Worm (Caenorhabditis elegans) whole organism, L2 larva: ENCODE results near the gene F27C8.2.

ENCODE experiments used
- C34F6.9 ChIP-seq: fragments of 150-350 bp; optimal IDR thresholded peaks from 2 replicates; lab custom pipeline; 2014; ENCODE audit warnings: missing biosample characterization, missing genetic modification characterization
- F13H6.1 ChIP-seq: sonication (generic microtip); optimal IDR thresholded peaks from 2 replicates; lab custom pipeline; 2016; ENCODE audit warnings: missing genetic modification characterization, missing compliant biosample characterization
- alr-1 ChIP-seq: fragments of 150-350 bp; optimal IDR thresholded peaks from 2 replicates; lab custom pipeline; 2014; ENCODE audit warnings: missing biosample characterization, missing genetic modification characterization
- aly-2 ChIP-seq: fragments of 150-350 bp; optimal IDR thresholded peaks from 2 replicates; lab custom pipeline; 2014; ENCODE audit warnings: missing biosample characterization, missing genetic modification characterization
- blmp-1 ChIP-seq: sonication (generic microtip); optimal IDR thresholded peaks from 2 replicates; lab custom pipeline; 2017; ENCODE audit warnings: missing genetic modification characterization, mild to moderate bottlenecking, missing compliant biosample characterization, antibody characterized with exemption, moderate library complexity; ENCODE audit not compliant: insufficient read depth
- ceh-16 ChIP-seq: fragments of 150-350 bp; optimal IDR thresholded peaks from 2 replicates; lab custom pipeline; 2014; ENCODE audit warnings: missing biosample characterization, missing genetic modification characterization
- ceh-82 ChIP-seq: fragments of 150-350 bp; optimal IDR thresholded peaks from 2 replicates; lab custom pipeline; 2014; ENCODE audit warnings: missing biosample characterization, missing genetic modification characterization
- crh-2 ChIP-seq: sonication (generic microtip); optimal IDR thresholded peaks from 2 replicates; lab custom pipeline; 2017; ENCODE audit warnings: missing biosample characterization, missing genetic modification characterization
- dmd-4 ChIP-seq: sonication (generic microtip); optimal IDR thresholded peaks from 2 replicates; lab custom pipeline; 2017; ENCODE audit warnings: missing biosample characterization, missing genetic modification characterization
- elt-1 ChIP-seq: fragments of 150-350 bp; optimal IDR thresholded peaks from 2 replicates; lab custom pipeline; 2014; ENCODE audit warnings: missing biosample characterization, missing genetic modification characterization
- elt-3 ChIP-seq: sonication (generic microtip); optimal IDR thresholded peaks from 2 replicates; lab custom pipeline; 2017; ENCODE audit warnings: missing biosample characterization, missing genetic modification characterization
- fos-1 ChIP-seq: fragments of 150-350 bp; optimal IDR thresholded peaks from 2 replicates; lab custom pipeline; 2014; ENCODE audit warnings: missing biosample characterization, missing genetic modification characterization
- lin-11 ChIP-seq: fragments of 150-350 bp; sonication (generic microtip); optimal IDR thresholded peaks from 2 replicates; lab custom pipeline; 2014; ENCODE audit warnings: missing biosample characterization, missing genetic modification characterization, inconsistent platforms, mixed read lengths
- lin-13 ChIP-seq: fragments of 150-350 bp; optimal IDR thresholded peaks from 2 replicates; lab custom pipeline; 2014; ENCODE audit warnings: missing biosample characterization, missing genetic modification reagents, missing genetic modification characterization
- lin-39 ChIP-seq: fragments of 150-350 bp; optimal IDR thresholded peaks from 2 replicates; lab custom pipeline; 2014; ENCODE audit warnings: missing biosample characterization, missing genetic modification reagents, missing genetic modification characterization
- lsy-2 ChIP-seq, 2 experiments: fragments of 150-350 bp in 1 of 2; sonication (generic microtip) in 1 of 2; optimal IDR thresholded peaks; 2 replicates each; lab custom pipeline; 2014 to 2017; ENCODE audit warnings: missing biosample characterization in 2 of 2, missing genetic modification characterization in 2 of 2
- mbf-1 ChIP-seq: sonication (generic microtip); optimal IDR thresholded peaks from 2 replicates; lab custom pipeline; 2017; ENCODE audit warnings: missing biosample characterization, missing genetic modification characterization
- mdl-1 ChIP-seq, 2 experiments: fragments of 150-350 bp in 1 of 2; sonication (generic microtip) in 1 of 2; optimal IDR thresholded peaks; 2 replicates each; lab custom pipeline; 2017; ENCODE audit warnings: missing biosample characterization in 2 of 2, missing genetic modification characterization in 2 of 2
- nhr-10 ChIP-seq: sonication (generic microtip); optimal IDR thresholded peaks from 2 replicates; lab custom pipeline; 2017; ENCODE audit warnings: missing biosample characterization, missing genetic modification characterization
- nhr-11 ChIP-seq: fragments of 150-350 bp; optimal IDR thresholded peaks from 2 replicates; lab custom pipeline; 2014; ENCODE audit warnings: missing biosample characterization, missing genetic modification characterization
- nhr-12 ChIP-seq: fragments of 150-350 bp; optimal IDR thresholded peaks from 2 replicates; lab custom pipeline; 2014; ENCODE audit warnings: missing biosample characterization, missing genetic modification characterization
- nhr-129 ChIP-seq: fragments of 150-350 bp; optimal IDR thresholded peaks from 2 replicates; lab custom pipeline; 2014; ENCODE audit warnings: missing biosample characterization, missing genetic modification characterization
- nhr-23 ChIP-seq: fragments of 150-350 bp; optimal IDR thresholded peaks from 2 replicates; lab custom pipeline; 2014; ENCODE audit warnings: missing biosample characterization, missing genetic modification reagents, missing genetic modification characterization
- nhr-237 ChIP-seq: fragments of 150-350 bp; optimal IDR thresholded peaks from 2 replicates; lab custom pipeline; 2014; ENCODE audit warnings: missing biosample characterization, missing genetic modification characterization
- nhr-77 ChIP-seq: fragments of 150-350 bp; optimal IDR thresholded peaks from 2 replicates; lab custom pipeline; 2014; ENCODE audit warnings: missing biosample characterization, missing genetic modification characterization
- peb-1 ChIP-seq: fragments of 150-350 bp; optimal IDR thresholded peaks from 2 replicates; lab custom pipeline; 2014; ENCODE audit warnings: missing biosample characterization, missing genetic modification characterization
- sem-4 ChIP-seq: fragments of 150-350 bp; optimal IDR thresholded peaks from 2 replicates; lab custom pipeline; 2014; ENCODE audit warnings: missing biosample characterization, missing genetic modification reagents, missing genetic modification characterization
- sma-3 ChIP-seq: sonication (generic microtip); optimal IDR thresholded peaks from 2 replicates; lab custom pipeline; 2016; ENCODE audit warnings: missing genetic modification reagents, missing genetic modification characterization, missing compliant biosample characterization
- sma-9 ChIP-seq, 2 experiments: fragments of 150-350 bp in 1 of 2; sonication (generic microtip) in 1 of 2; optimal IDR thresholded peaks; 2 replicates each; lab custom pipeline; 2014 to 2016; ENCODE audit warnings: missing genetic modification characterization in 2 of 2, mild to moderate bottlenecking in 1 of 2, missing biosample characterization in 1 of 2, missing compliant biosample characterization in 1 of 2, missing genetic modification reagents in 1 of 2, moderate library complexity in 1 of 2
- snpc-4 ChIP-seq: fragments of 150-350 bp; optimal IDR thresholded peaks from 2 replicates; lab custom pipeline; 2014; ENCODE audit warnings: missing biosample characterization, missing genetic modification characterization
- unc-55 ChIP-seq: fragments of 150-350 bp; sonication (generic microtip); optimal IDR thresholded peaks from 3 replicates; lab custom pipeline; 2014; ENCODE audit warnings: missing biosample characterization, missing genetic modification reagents, missing genetic modification characterization
- unc-62 ChIP-seq: fragments of 150-350 bp; optimal IDR thresholded peaks from 2 replicates; lab custom pipeline; 2014; ENCODE audit warnings: missing biosample characterization, missing genetic modification reagents, missing genetic modification characterization
- zag-1 ChIP-seq: fragments of 150-350 bp; optimal IDR thresholded peaks from 2 replicates; lab custom pipeline; 2014; ENCODE audit warnings: missing biosample characterization, missing genetic modification characterization
- ztf-1 ChIP-seq: fragments of 200-800 bp; sonication (Bioruptor generic); conservative IDR thresholded peaks from 2 replicates; pipeline ENCODE4 v1.3.6; 2022; ENCODE audit warnings: missing genetic modification characterization, missing compliant biosample characterization
- ztf-11 ChIP-seq: sonication (generic microtip); optimal IDR thresholded peaks from 2 replicates; lab custom pipeline; 2017; ENCODE audit warnings: missing biosample characterization, missing genetic modification characterization
- ztf-4 ChIP-seq: fragments of 150-350 bp; optimal IDR thresholded peaks from 2 replicates; lab custom pipeline; 2014; ENCODE audit warnings: missing biosample characterization, missing genetic modification characterization

Gene F27C8.2

DNA sequence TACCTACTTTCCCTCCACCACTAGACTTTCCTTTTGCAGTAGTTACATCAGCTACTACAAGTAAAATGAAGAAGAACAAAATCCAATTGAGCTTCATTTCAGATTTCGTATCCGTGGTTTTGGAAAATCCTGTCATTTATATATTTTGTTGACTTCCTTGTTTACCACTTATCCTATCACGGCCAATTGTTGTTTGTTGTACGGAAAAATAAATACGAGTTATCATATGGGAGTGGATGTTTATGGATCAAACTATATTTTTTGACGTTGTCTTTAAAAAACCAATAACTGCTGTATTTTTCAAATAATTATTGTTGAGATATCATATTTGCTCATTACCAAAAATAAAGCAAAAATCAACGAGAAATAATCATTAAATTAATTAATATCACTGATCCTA is 27.1 kb downstream of the F27C8.2 start, which contains the start of gene W09C2.9:
Gene W09C2.9, minus strand, starts transcription at position 101 of the 400 bp plus-strand sequence.
- no peak for TF ChIP-seq nhr-23 (tag; lab: Kevin White, UChicago)
- no peak for TF ChIP-seq crh-2 (tag; lab: Kevin White, UChicago)
- no peak for TF ChIP-seq lsy-2 (tag; optimal IDR thresholded peaks at IDR 0.05; lab: Kevin White, UChicago)
- no peak for TF ChIP-seq snpc-4 (tag; lab: Kevin White, UChicago)
- no peak for TF ChIP-seq mbf-1
- TF ChIP-seq mdl-1 (tag; optimal IDR thresholded peaks at IDR 0.05; lab: Kevin White, UChicago): no peak
- TF ChIP-seq sem-4: no peak
- TF ChIP-seq, all 48 proteins: peak for 0

DNA sequence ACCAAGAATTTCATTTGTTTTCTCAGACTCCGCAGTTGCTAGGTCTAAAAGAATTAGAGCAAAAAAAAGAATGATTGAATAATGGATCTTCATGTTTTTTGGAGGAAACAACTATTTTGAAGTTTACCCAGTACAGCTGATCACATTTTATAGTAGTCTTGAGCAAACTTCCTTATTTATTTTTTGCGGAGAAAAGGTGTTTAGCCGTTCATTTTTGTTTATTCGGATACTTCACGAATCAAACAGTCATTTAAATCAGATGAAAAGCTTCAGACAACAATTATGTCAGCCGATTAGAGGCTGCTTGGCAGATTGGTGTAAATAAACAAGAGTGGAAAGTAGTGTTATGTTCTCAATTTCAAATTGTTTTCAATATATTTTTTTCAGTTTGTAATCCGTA is 28.1 kb downstream of the F27C8.2 start, which contains the start of gene W09C2.8:
Gene W09C2.8, minus strand, starts transcription at position 101 of the 400 bp plus-strand sequence.
- TF ChIP-seq peb-1 (tag; lab: Kevin White, UChicago) (no peak), nhr-10 (tag; lab: Kevin White, UChicago) (no peak), nhr-11 (tag; lab: Kevin White, UChicago) (no peak), sem-4 (no peak), unc-55 (GFP tag; lab: Kevin White, UChicago) (no peak), sma-9 (GFP tag; optimal IDR thresholded peaks at IDR 0.05; lab: Kevin White, UChicago) (no peak), sma-9 (tag; optimal IDR thresholded peaks at IDR 0.05; lab: Kevin White, UChicago) (no peak), ztf-4 (tag; lab: Kevin White, UChicago) (no peak), aly-2 (tag; lab: Kevin White, UChicago) (no peak), F13H6.1 (no peak), nhr-129 (no peak), ceh-82 (tag; lab: Kevin White, UChicago) (no peak), lsy-2 (tag; optimal IDR thresholded peaks at IDR 0.05; lab: Kevin White, UChicago) (no peak), fos-1 (tag; lab: Kevin White, UChicago) (no peak), nhr-12 (tag; lab: Kevin White, UChicago) (no peak)

DNA sequence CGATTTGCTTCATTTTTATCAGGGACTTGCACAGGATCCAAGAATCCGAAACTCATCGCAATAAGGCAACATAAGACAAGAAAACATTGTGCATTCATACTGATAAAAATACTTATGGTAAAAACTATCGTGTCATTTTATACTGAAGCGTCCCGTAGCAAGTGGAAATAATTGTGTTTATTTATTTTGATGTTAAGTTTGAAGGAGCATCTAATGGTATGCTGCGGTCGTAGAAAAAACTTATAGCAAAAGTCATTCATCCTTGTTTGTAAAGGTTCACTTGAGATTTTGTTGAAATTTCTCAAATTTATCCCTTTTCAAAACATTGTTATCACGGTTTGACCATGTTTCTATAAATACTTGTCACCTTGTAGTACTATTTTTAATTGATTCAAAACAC is 28.8 kb downstream of the F27C8.2 start, which contains the start of gene W09C2.10:
Gene W09C2.10, minus strand, starts transcription at position 101 of the 400 bp plus-strand sequence.
- TF ChIP-seq dmd-4 (tag; lab: Kevin White, UChicago) (no peak), sem-4 (no peak), ztf-1 (no peak), alr-1 (tag; lab: Kevin White, UChicago) (no peak), ceh-82 (tag; lab: Kevin White, UChicago) (no peak), elt-1 (tag; lab: Kevin White, UChicago) (no peak), lin-39 (tag; lab: Kevin White, UChicago) (no peak), blmp-1 (no peak), sma-9 (GFP tag; optimal IDR thresholded peaks at IDR 0.05; lab: Kevin White, UChicago) (no peak), sma-9 (tag; optimal IDR thresholded peaks at IDR 0.05; lab: Kevin White, UChicago) (no peak)

DNA sequence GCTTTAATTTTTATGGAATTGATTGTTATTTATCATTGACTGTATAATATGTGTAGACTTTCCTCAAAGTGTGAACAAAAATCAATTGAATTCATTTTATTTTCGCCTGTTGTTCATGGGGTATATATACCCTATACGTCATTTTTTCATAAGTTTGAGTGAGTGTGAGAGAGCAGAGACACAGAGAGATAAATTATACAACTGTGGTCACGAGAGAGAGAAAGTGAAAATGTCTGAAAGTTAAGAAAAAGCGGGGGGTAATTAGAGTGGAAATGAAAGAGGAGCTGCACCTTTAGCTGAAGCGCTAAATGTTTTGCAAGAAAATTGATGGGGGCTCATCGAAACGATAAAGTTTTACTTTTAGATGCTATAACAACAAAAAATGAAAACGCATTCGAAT is 29.7 kb downstream of the F27C8.2 start:
- TF ChIP-seq nhr-237 (tag; lab: Kevin White, UChicago) (no peak), lin-11 (tag; lab: Kevin White, UChicago) (no peak), fos-1 (tag; lab: Kevin White, UChicago) (peak; percentile 18), sma-3 (GFP tag; lab: Kevin White, UChicago) (peak; percentile 2), crh-2 (tag; lab: Kevin White, UChicago) (peak; percentile 1), blmp-1 (peak; percentile 69), sma-9 (GFP tag; optimal IDR thresholded peaks at IDR 0.05; lab: Kevin White, UChicago) (peak; percentile 8), sma-9 (tag; optimal IDR thresholded peaks at IDR 0.05; lab: Kevin White, UChicago) (no peak)

DNA sequence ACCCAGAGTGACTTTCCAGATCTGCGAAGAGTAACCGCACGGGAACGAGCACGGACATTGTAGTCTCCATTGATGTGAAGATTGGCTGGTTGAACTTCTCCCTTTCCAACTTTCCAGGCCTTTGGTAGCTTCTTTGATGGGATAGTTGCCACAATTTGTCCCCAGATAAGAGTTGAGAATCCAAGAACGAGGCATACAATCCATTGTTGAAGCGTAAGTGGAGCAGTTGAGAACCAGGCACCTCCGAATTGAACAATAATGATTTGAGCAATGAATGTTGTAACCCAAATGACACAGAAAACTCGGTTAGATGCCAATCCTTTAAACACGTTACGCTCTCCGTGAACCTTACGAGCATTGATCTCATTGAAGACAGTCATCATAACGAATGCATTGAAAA is 30.9 kb downstream of the F27C8.2 start:
- no peak for TF ChIP-seq ceh-82 (tag; lab: Kevin White, UChicago)
- no peak for TF ChIP-seq C34F6.9 (tag; lab: Kevin White, UChicago)
- TF ChIP-seq ceh-16 (tag; lab: Kevin White, UChicago): no peak
- no peak for TF ChIP-seq ztf-11 (tag; lab: Kevin White, UChicago)
- TF ChIP-seq zag-1 (tag; lab: Kevin White, UChicago): no peak
- TF ChIP-seq unc-62: no peak
- no peak for TF ChIP-seq lin-39 (tag; lab: Kevin White, UChicago)
- TF ChIP-seq nhr-11 (tag; lab: Kevin White, UChicago): no peak
- no peak for TF ChIP-seq lin-13 (GFP tag; lab: Kevin White, UChicago)
- TF ChIP-seq unc-55 (GFP tag; lab: Kevin White, UChicago): no peak
- no peak for TF ChIP-seq nhr-77 (tag; lab: Kevin White, UChicago)
- no peak for TF ChIP-seq elt-3 (tag; lab: Kevin White, UChicago)
